Fruit fly (Drosophila melanogaster) whole organism, embryonic: ENCODE measurements around the gene Mpcp2.

Experiments used
- BEAF-32 ChIP-seq: fragments of 200-800 bp; sonication (Bioruptor generic); optimal IDR thresholded peaks from 3 replicates; lab custom pipeline; 2017; ENCODE audit warnings: missing biosample characterization, missing genetic modification characterization, mild to moderate bottlenecking, moderate library complexity, missing genetic modification reagents
- CG10209 ChIP-seq: fragments of 200-800 bp; sonication (Bioruptor generic); optimal IDR thresholded peaks from 3 replicates; lab custom pipeline; 2017; ENCODE audit warnings: missing biosample characterization, mild to moderate bottlenecking, missing genetic modification characterization, missing genetic modification reagents
- CG11560 ChIP-seq: fragments of 200-800 bp; sonication (Bioruptor generic); IDR thresholded peaks from 3 replicates; pipeline ENCODE4 v1.3.6; 2022; ENCODE audit warnings: missing biosample characterization, missing genetic modification characterization
- CG11723 ChIP-seq: fragments of 200-800 bp; sonication (Bioruptor generic); optimal IDR thresholded peaks from 2 replicates; lab custom pipeline; 2017; ENCODE audit warnings: missing biosample characterization, mild to moderate bottlenecking, missing genetic modification characterization
- CG12219 ChIP-seq: fragments of 200-800 bp; sonication (Bioruptor generic); optimal IDR thresholded peaks from 3 replicates; lab custom pipeline; 2018; ENCODE audit warnings: missing biosample characterization, mild to moderate bottlenecking, missing genetic modification characterization
- CG12236 ChIP-seq: fragments of 200-800 bp; sonication (Bioruptor generic); optimal IDR thresholded peaks from 2 replicates; lab custom pipeline; 2016; ENCODE audit warnings: missing biosample characterization, missing genetic modification characterization
- CG13894 ChIP-seq: fragments of 200-800 bp; sonication (Bioruptor generic); optimal IDR thresholded peaks from 3 replicates; lab custom pipeline; 2018; ENCODE audit warnings: missing biosample characterization, mild to moderate bottlenecking, missing genetic modification characterization, moderate library complexity
- CG14965 ChIP-seq: fragments of 200-800 bp; sonication (Bioruptor generic); optimal IDR thresholded peaks from 2 replicates; lab custom pipeline; 2016; ENCODE audit warnings: missing biosample characterization, missing genetic modification characterization, borderline replicate concordance
- CG15073 ChIP-seq: fragments of 200-800 bp; sonication (Bioruptor generic); optimal IDR thresholded peaks from 2 replicates; lab custom pipeline; 2016; ENCODE audit warnings: missing biosample characterization, missing genetic modification characterization
- CG17568 ChIP-seq: fragments of 200-800 bp; sonication (Bioruptor generic); optimal IDR thresholded peaks from 2 replicates; lab custom pipeline; 2018; ENCODE audit warnings: missing biosample characterization, mild to moderate bottlenecking, missing genetic modification characterization, moderate library complexity
- CG2199 ChIP-seq: fragments of 200-800 bp; sonication (Bioruptor generic); IDR thresholded peaks from 3 replicates; pipeline ENCODE4 v1.3.6; 2022; ENCODE audit warnings: missing biosample characterization, missing genetic modification characterization
- CG30020 ChIP-seq: fragments of 200-800 bp; optimal IDR thresholded peaks from 2 replicates; lab custom pipeline; 2019; ENCODE audit warnings: missing biosample characterization, mild to moderate bottlenecking, missing genetic modification characterization, moderate library complexity
- CG31224 ChIP-seq: fragments of 200-800 bp; sonication (Bioruptor generic); IDR thresholded peaks from 2 replicates; pipeline ENCODE4 v1.3.6; 2022; ENCODE audit warnings: missing biosample characterization, missing genetic modification characterization
- CG32767 ChIP-seq: fragments of 200-800 bp; sonication (Bioruptor generic); IDR thresholded peaks from 2 replicates; pipeline ENCODE4 v1.3.6; 2022; ENCODE audit warnings: missing biosample characterization, missing genetic modification characterization
- CG34376 ChIP-seq: fragments of 200-800 bp; sonication (Bioruptor generic); optimal IDR thresholded peaks from 2 replicates; lab custom pipeline; 2018; ENCODE audit warnings: missing biosample characterization, mild to moderate bottlenecking, missing genetic modification characterization
- CG3726 ChIP-seq: fragments of 200-800 bp; sonication (Bioruptor generic); IDR thresholded peaks from 3 replicates; pipeline ENCODE4, ENCODE4 v1.3.6; 2022; ENCODE audit warnings: missing biosample characterization, missing genetic modification characterization
- CG4328 ChIP-seq: fragments of 200-800 bp; sonication (Bioruptor generic); optimal IDR thresholded peaks from 3 replicates; lab custom pipeline; 2017; ENCODE audit warnings: missing biosample characterization, missing genetic modification reagents, missing genetic modification characterization
- CG4360 ChIP-seq: fragments of 200-800 bp; sonication (Bioruptor generic); IDR thresholded peaks from 2 replicates; pipeline ENCODE4 v1.3.6; 2022; ENCODE audit warnings: missing biosample characterization, missing genetic modification characterization
- CG9609 ChIP-seq: fragments of 200-800 bp; sonication (Bioruptor generic); optimal IDR thresholded peaks from 3 replicates; lab custom pipeline; 2016; ENCODE audit warnings: missing biosample characterization, missing genetic modification characterization
- CG9932 ChIP-seq: fragments of 200-800 bp; sonication (Bioruptor generic); IDR thresholded peaks from 2 replicates; pipeline ENCODE4 v1.3.6; 2022; ENCODE audit warnings: missing biosample characterization, missing genetic modification characterization
- CkIIα-i1 ChIP-seq: fragments of 200-800 bp; sonication (Bioruptor generic); IDR thresholded peaks from 2 replicates; pipeline ENCODE4 v1.3.6; 2022; ENCODE audit warnings: missing biosample characterization, missing genetic modification characterization
- Dbx ChIP-seq: fragments of 200-800 bp; sonication (Bioruptor generic); IDR thresholded peaks from 3 replicates; pipeline ENCODE4 v1.3.6; 2022; ENCODE audit warnings: missing biosample characterization, missing genetic modification characterization
- Dfd ChIP-seq, 2 experiments: fragments of >200 bp; optimal IDR thresholded peaks; 2 replicates each; lab custom pipeline; 2017; ENCODE audit warnings: missing biosample characterization in 2 of 2, missing genetic modification characterization in 2 of 2
- Dip3 ChIP-seq: fragments of 200-800 bp; sonication (Bioruptor generic); optimal IDR thresholded peaks from 3 replicates; lab custom pipeline; 2016; ENCODE audit warnings: missing biosample characterization, missing genetic modification characterization
- Doc2 ChIP-seq: fragments of 200-800 bp; sonication (Bioruptor generic); IDR thresholded peaks from 2 replicates; pipeline ENCODE4 v1.3.6; 2022; ENCODE audit warnings: missing biosample characterization, missing genetic modification characterization
- Dp ChIP-seq: fragments of 200-800 bp; sonication (Bioruptor generic); optimal IDR thresholded peaks from 2 replicates; lab custom pipeline; 2018; ENCODE audit warnings: missing biosample characterization, mild to moderate bottlenecking, missing genetic modification characterization, moderate library complexity
- Hr39 ChIP-seq: fragments of >200 bp; optimal IDR thresholded peaks from 2 replicates; lab custom pipeline; 2017
- Hsf ChIP-seq: fragments of 200-800 bp; sonication (Bioruptor generic); optimal IDR thresholded peaks from 3 replicates; lab custom pipeline; 2016; ENCODE audit warnings: missing biosample characterization, missing genetic modification characterization
- Kr ChIP-seq: fragments of 200-800 bp; sonication (Bioruptor generic); optimal IDR thresholded peaks from 2 replicates; lab custom pipeline; 2017; ENCODE audit warnings: missing biosample characterization, mild to moderate bottlenecking, missing genetic modification characterization
- Mrtf ChIP-seq: fragments of 200-800 bp; sonication (Bioruptor generic); IDR thresholded peaks from 3 replicates; pipeline ENCODE4 v1.3.6; 2022; ENCODE audit warnings: missing biosample characterization, missing genetic modification characterization
- Neu2 ChIP-seq: fragments of 200-800 bp; sonication (Bioruptor generic); optimal IDR thresholded peaks from 3 replicates; lab custom pipeline; 2016; ENCODE audit warnings: missing biosample characterization, missing genetic modification characterization, borderline replicate concordance
- Ravus ChIP-seq: fragments of 200-800 bp; sonication (Bioruptor generic); IDR thresholded peaks from 2 replicates; pipeline ENCODE4 v1.3.6; 2022; ENCODE audit warnings: missing biosample characterization, missing genetic modification characterization
- YL-1 ChIP-seq: fragments of 200-800 bp; sonication (Bioruptor generic); optimal IDR thresholded peaks from 3 replicates; lab custom pipeline; 2017; ENCODE audit warnings: missing biosample characterization, mild to moderate bottlenecking, missing genetic modification characterization
- ab ChIP-seq: fragments of 200-800 bp; sonication (Bioruptor generic); optimal IDR thresholded peaks from 2 replicates; lab custom pipeline; 2016; ENCODE audit warnings: missing biosample characterization, missing genetic modification characterization
- abd-A ChIP-seq: fragments of 200-800 bp; sonication (Bioruptor generic); optimal IDR thresholded peaks from 3 replicates; lab custom pipeline; 2019; ENCODE audit warnings: missing biosample characterization, mild to moderate bottlenecking, missing genetic modification characterization, moderate library complexity
- ase ChIP-seq: fragments of 200-800 bp; sonication (Bioruptor generic); IDR thresholded peaks from 3 replicates; pipeline ENCODE4 v1.3.6; 2022; ENCODE audit warnings: missing biosample characterization, missing genetic modification characterization
- ash1 ChIP-seq: fragments of 200-800 bp; sonication (Bioruptor generic); optimal IDR thresholded peaks from 2 replicates; lab custom pipeline; 2018; ENCODE audit warnings: missing biosample characterization, mild to moderate bottlenecking, missing genetic modification characterization
- btn ChIP-seq: fragments of 200-800 bp; sonication (Bioruptor generic); optimal IDR thresholded peaks from 2 replicates; lab custom pipeline; 2016; ENCODE audit warnings: missing biosample characterization, missing genetic modification characterization
- cg ChIP-seq: fragments of 200-800 bp; sonication (Bioruptor generic); optimal IDR thresholded peaks from 3 replicates; lab custom pipeline; 2019; ENCODE audit warnings: missing biosample characterization, mild to moderate bottlenecking, missing genetic modification characterization, moderate library complexity
- dan ChIP-seq: fragments of 200-800 bp; sonication (Bioruptor generic); IDR thresholded peaks from 2 replicates; pipeline ENCODE4 v1.3.6; 2022; ENCODE audit warnings: missing biosample characterization, missing genetic modification characterization
- gro ChIP-seq: fragments of 200-800 bp; sonication (Bioruptor generic); optimal IDR thresholded peaks from 2 replicates; lab custom pipeline; 2016; ENCODE audit warnings: missing biosample characterization, missing genetic modification characterization
- gsb ChIP-seq: fragments of 200-800 bp; sonication (Bioruptor generic); IDR thresholded peaks from 2 replicates; pipeline ENCODE4 v1.3.6; 2022; ENCODE audit warnings: missing biosample characterization, missing genetic modification characterization
- jigr1 ChIP-seq: fragments of 200-800 bp; sonication (Bioruptor generic); IDR thresholded peaks from 3 replicates; pipeline ENCODE4 v1.3.6; 2022; ENCODE audit warnings: missing biosample characterization, missing genetic modification characterization
- lmd ChIP-seq: fragments of 200-800 bp; sonication (Bioruptor generic); IDR thresholded peaks from 2 replicates; pipeline ENCODE4 v1.3.6; 2022; ENCODE audit warnings: missing biosample characterization, missing genetic modification characterization
- pb ChIP-seq: fragments of 200-800 bp; sonication (Bioruptor generic); optimal IDR thresholded peaks from 3 replicates; lab custom pipeline; 2016; ENCODE audit warnings: missing biosample characterization, missing genetic modification characterization
- rib ChIP-seq: fragments of 200-800 bp; sonication (Bioruptor generic); IDR thresholded peaks from 2 replicates; pipeline ENCODE4 v1.3.6; 2022; ENCODE audit warnings: missing biosample characterization, missing genetic modification characterization
- row ChIP-seq: fragments of 200-800 bp; sonication (Bioruptor generic); IDR thresholded peaks from 3 replicates; pipeline ENCODE4 v1.3.6; 2022; ENCODE audit warnings: missing biosample characterization, missing genetic modification characterization
- sug ChIP-seq: fragments of 200-800 bp; optimal IDR thresholded peaks from 2 replicates; lab custom pipeline; 2019; ENCODE audit warnings: missing biosample characterization, mild to moderate bottlenecking, missing genetic modification characterization, moderate library complexity
- tap ChIP-seq: fragments of 200-800 bp; optimal IDR thresholded peaks from 3 replicates; lab custom pipeline; 2019; ENCODE audit warnings: missing biosample characterization, mild to moderate bottlenecking, missing genetic modification characterization, moderate library complexity
- ttk ChIP-seq: fragments of 200-800 bp; sonication (Bioruptor generic); IDR thresholded peaks from 2 replicates; pipeline ENCODE4 v2.1.2; 2022; ENCODE audit warnings: missing biosample characterization, missing genetic modification characterization
- zen2 ChIP-seq: fragments of 200-800 bp; sonication (Bioruptor generic); IDR thresholded peaks from 3 replicates; pipeline ENCODE4 v1.3.6; 2022; ENCODE audit warnings: missing biosample characterization, missing genetic modification characterization; ENCODE audit not compliant: partially characterized antibody

The Mpcp2 gene

dm6 chr3L:14550839-14551415 is 13.5 kb downstream of the Mpcp2 start, which contains the start of gene Gbs-70E (continued):
- TF ChIP-seq CG3726: no peak
- TF ChIP-seq CG4328 (GFP tag; lab: Kevin White, UChicago): peak; percentile 89
- TF ChIP-seq Doc2 (GFP tag; lab: Robert Waterston, UW): no peak
- TF ChIP-seq CG14965 (GFP tag; lab: Kevin White, UChicago): peak; percentile 26
- peak; percentile 84 for TF ChIP-seq CG13894
- TF ChIP-seq Dp: peak; percentile 1
- peak; percentile 95 for TF ChIP-seq gro
- peak; percentile 79 for TF ChIP-seq Dip3 (GFP tag; lab: Kevin White, UChicago)
- peak; percentile 80 for TF ChIP-seq gsb (GFP tag; lab: Robert Waterston, UW)
- peak; percentile 73 for TF ChIP-seq Dbx (GFP tag; lab: Robert Waterston, UW)
- TF ChIP-seq Dfd (GFP tag; optimal IDR thresholded peaks at IDR 0.05; lab: Kevin White, UChicago): no peak
- TF ChIP-seq ash1 (GFP tag; lab: Kevin White, UChicago): peak; percentile 48
- TF ChIP-seq CG10209 (GFP tag; lab: Kevin White, UChicago): peak; percentile 91
- peak; percentile 83 for TF ChIP-seq CG11723 (GFP tag; lab: Kevin White, UChicago)
- TF ChIP-seq CG9609: peak; percentile 90
- no peak for TF ChIP-seq Hr39 (lab: Kevin White, UChicago)
- peak; percentile 79 for TF ChIP-seq btn (GFP tag; lab: Kevin White, UChicago)
- peak; percentile 100 for TF ChIP-seq row
- peak; percentile 45 for TF ChIP-seq ab
- TF ChIP-seq zen2 (GFP tag; lab: Robert Waterston, UW): no peak
- TF ChIP-seq CG17568: peak; percentile 93
- TF ChIP-seq lmd (GFP tag; lab: Robert Waterston, UW): peak; percentile 91
- peak; percentile 90 for TF ChIP-seq tap (tag; lab: Kevin White, UChicago)
- TF ChIP-seq ase: peak; percentile 78; the same call in 2 of the 3 replicates
- peak; percentile 87 for TF ChIP-seq CG9932 (GFP tag; lab: Robert Waterston, UW)
- TF ChIP-seq Kr (GFP tag; lab: Kevin White, UChicago): peak; percentile 84
- peak; percentile 89 for TF ChIP-seq sug (tag; lab: Kevin White, UChicago)
- peak; percentile 82 for TF ChIP-seq CG31224 (GFP tag; lab: Robert Waterston, UW)
- TF ChIP-seq rib: peak; percentile 88
- TF ChIP-seq CG4360 (GFP tag; lab: Robert Waterston, UW): peak; percentile 84
- peak; percentile 94 for TF ChIP-seq CG12236
- TF ChIP-seq CG30020 (tag; lab: Kevin White, UChicago): peak; percentile 69
- peak; percentile 36 for TF ChIP-seq Ravus
- peak; percentile 91 for TF ChIP-seq CG12219 (GFP tag; lab: Kevin White, UChicago)
- TF ChIP-seq jigr1 (GFP tag; lab: Robert Waterston, UW): peak; percentile 84; the same call in 2 of the 3 replicates
- TF ChIP-seq CG32767 (GFP tag; lab: Robert Waterston, UW): peak; percentile 90
- no peak; the same call in 1 of the 3 replicates for TF ChIP-seq CG11560 (tag; lab: Robert Waterston, UW)
- TF ChIP-seq Mrtf: peak; percentile 84; the same call in 2 of the 3 replicates
- TF ChIP-seq BEAF-32 (GFP tag; lab: Kevin White, UChicago): no peak
- TF ChIP-seq CG2199 (GFP tag; lab: Robert Waterston, UW): peak; percentile 93
- no peak for TF ChIP-seq CkIIα-i1 (GFP tag; lab: Robert Waterston, UW)
- peak; percentile 93 for TF ChIP-seq Hsf (GFP tag; lab: Kevin White, UChicago)
- no peak for TF ChIP-seq dan (GFP tag; lab: Robert Waterston, UW)
- peak; percentile 92 for TF ChIP-seq pb (GFP tag; lab: Kevin White, UChicago)
- peak; percentile 68 for TF ChIP-seq abd-A
- TF ChIP-seq Neu2 (GFP tag; lab: Kevin White, UChicago): peak; percentile 76
- peak; percentile 77 for TF ChIP-seq YL-1 (GFP tag; lab: Kevin White, UChicago)
- peak; percentile 92 for TF ChIP-seq CG34376 (GFP tag; lab: Kevin White, UChicago)
- peak; percentile 23 for TF ChIP-seq cg
- peak; percentile 92 for TF ChIP-seq ttk (GFP tag; lab: Robert Waterston, UW)
- peak; percentile 53 for TF ChIP-seq CG15073 (GFP tag; lab: Kevin White, UChicago)
